Worm (Caenorhabditis elegans): Measurements from ENCODE around the gene B0001.2.

Gene B0001.2

ce11 chrIV:12111477-12111876 lies 39.3 kb downstream of the B0001.2 start, which contains the start of gene dlc-2:
Gene dlc-2 (minus strand): TSS chrIV:12111577.
- no peak for TF ChIP-seq pqm-1 (tag; optimal IDR thresholded peaks at IDR 0.05)
- no peak for TF ChIP-seq nfya-1 (tag; optimal IDR thresholded peaks at IDR 0.05; ENCODE audit: insufficient read depth)
- no peak for TF ChIP-seq nhr-67 (tag; optimal IDR thresholded peaks at IDR 0.05)
- no peak for TF ChIP-seq pha-4 (tag; optimal IDR thresholded peaks at IDR 0.05)
- no peak for TF ChIP-seq tbx-2 (tag; optimal IDR thresholded peaks at IDR 0.05)

DNA sequence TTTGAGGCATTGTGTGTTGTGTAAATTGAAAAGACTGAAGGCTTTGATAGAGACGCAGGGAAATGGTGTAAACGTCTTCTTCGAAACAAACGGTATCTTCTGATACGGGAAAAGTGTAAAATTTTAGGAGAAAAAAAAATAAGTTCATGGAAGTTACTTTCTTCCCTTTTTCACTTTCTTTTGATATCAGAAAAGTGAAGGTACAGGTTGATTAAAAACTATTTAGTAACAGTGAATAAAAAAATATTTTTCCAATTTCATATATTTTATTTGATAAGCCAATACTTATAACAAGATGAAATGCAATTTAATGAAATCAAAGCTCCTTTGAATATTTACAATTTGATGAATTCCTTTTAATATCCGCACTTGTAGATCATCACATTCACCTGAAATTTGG lies 40.4 kb downstream of the B0001.2 start, which contains the start of gene col-129:
Gene col-129, minus strand, starts transcription at position 101 of the 400 bp plus-strand sequence.
- no peak for TF ChIP-seq pha-4 (tag; optimal IDR thresholded peaks at IDR 0.05)
- no peak for TF ChIP-seq ztf-11 (tag; optimal IDR thresholded peaks at IDR 0.05)
- TF ChIP-seq elt-3 (tag; optimal IDR thresholded peaks at IDR 0.05) = no peak
- TF ChIP-seq ZK546.5 (tag; optimal IDR thresholded peaks at IDR 0.05) = no peak
- TF ChIP-seq snpc-4 (tag; optimal IDR thresholded peaks at IDR 0.05) = no peak
- TF ChIP-seq nfya-1 (tag; optimal IDR thresholded peaks at IDR 0.05; ENCODE audit: insufficient read depth) = no peak
- TF ChIP-seq ceh-28 (tag; optimal IDR thresholded peaks at IDR 0.05) = no peak

- TF ChIP-seq ceh-82 (tag; optimal IDR thresholded peaks at IDR 0.05) (no peak), nhr-43 (tag; optimal IDR thresholded peaks at IDR 0.05; ENCODE audit: poor library complexity, severe bottlenecking) (no peak), nfya-1 (tag; optimal IDR thresholded peaks at IDR 0.05; ENCODE audit: insufficient read depth) (no peak), fkh-2 (tag; optimal IDR thresholded peaks at IDR 0.05) (no peak), nhr-23 (tag; optimal IDR thresholded peaks at IDR 0.05) (no peak), pha-4 (tag; optimal IDR thresholded peaks at IDR 0.05) (no peak), lin-15B (tag; optimal IDR thresholded peaks at IDR 0.05) (no peak), ztf-4 (tag; optimal IDR thresholded peaks at IDR 0.05) (no peak), R02D3.7 (tag; optimal IDR thresholded peaks at IDR 0.05) (no peak), nhr-11 (tag; optimal IDR thresholded peaks at IDR 0.05) (no peak), sea-2 (GFP tag; optimal IDR thresholded peaks at IDR 0.05) (no peak), ama-1 (optimal IDR thresholded peaks at IDR 0.05) (no peak), skn-1 (tag; optimal IDR thresholded peaks at IDR 0.05) (no peak), ztf-11 (tag; optimal IDR thresholded peaks at IDR 0.05) (no peak), mdl-1 (tag; optimal IDR thresholded peaks at IDR 0.05) (no peak), fkh-10 (GFP tag; optimal IDR thresholded peaks at IDR 0.05) (no peak), ceh-9 (tag; optimal IDR thresholded peaks at IDR 0.05) (no peak)
Observed at ce11 chrIV:12109743-12110142, 41.0 kb downstream of the B0001.2 start.

- no peak for TF ChIP-seq ceh-9 (tag; optimal IDR thresholded peaks at IDR 0.05)
- no peak for TF ChIP-seq ama-1 (optimal IDR thresholded peaks at IDR 0.05)
- no peak for TF ChIP-seq ztf-4 (tag; optimal IDR thresholded peaks at IDR 0.05)
- TF ChIP-seq lin-15B (tag; optimal IDR thresholded peaks at IDR 0.05) = no peak
- no peak for TF ChIP-seq eor-1 (tag; optimal IDR thresholded peaks at IDR 0.05)
- no peak for TF ChIP-seq unc-39 (tag; optimal IDR thresholded peaks at IDR 0.05)
- TF ChIP-seq jun-1 (tag; optimal IDR thresholded peaks at IDR 0.05) = no peak
- TF ChIP-seq fkh-2 (tag; optimal IDR thresholded peaks at IDR 0.05) = no peak
- TF ChIP-seq elt-2 (tag; optimal IDR thresholded peaks at IDR 0.05) = no peak
- TF ChIP-seq mml-1 (tag; optimal IDR thresholded peaks at IDR 0.05) = no peak
- TF ChIP-seq nhr-76 (tag; optimal IDR thresholded peaks at IDR 0.05) = no peak
- TF ChIP-seq fkh-10 (GFP tag; optimal IDR thresholded peaks at IDR 0.05) = no peak
Observed at ce11 chrIV:12108984-12109657, 41.7 kb downstream of the B0001.2 start.

ce11 chrIV:12105558-12105957 lies 45.2 kb downstream of the B0001.2 start, which contains the start of gene M18.3:
Gene M18.3 (plus strand): TSS chrIV:12105858.
- no peak for TF ChIP-seq nhr-28 (tag; optimal IDR thresholded peaks at IDR 0.05)
- no peak for TF ChIP-seq aly-2 (tag; optimal IDR thresholded peaks at IDR 0.05)
- no peak for TF ChIP-seq zag-1 (tag; optimal IDR thresholded peaks at IDR 0.05)
- no peak for TF ChIP-seq elt-1 (tag; optimal IDR thresholded peaks at IDR 0.05)
- TF ChIP-seq lin-15B (tag; optimal IDR thresholded peaks at IDR 0.05) = no peak
- no peak for TF ChIP-seq fos-1 (tag; optimal IDR thresholded peaks at IDR 0.05)
- TF ChIP-seq elt-3 (tag; optimal IDR thresholded peaks at IDR 0.05) = no peak
- TF ChIP-seq tbx-2 (tag; optimal IDR thresholded peaks at IDR 0.05) = no peak
- TF ChIP-seq nhr-77 (tag; optimal IDR thresholded peaks at IDR 0.05) = no peak
- no peak for TF ChIP-seq hmg-11 (tag; optimal IDR thresholded peaks at IDR 0.05)
- TF ChIP-seq nhr-67 (tag; optimal IDR thresholded peaks at IDR 0.05) = no peak
- TF ChIP-seq R02D3.7 (tag; optimal IDR thresholded peaks at IDR 0.05) = no peak
- TF ChIP-seq egl-5 (tag; optimal IDR thresholded peaks at IDR 0.05) = no peak
- TF ChIP-seq unc-39 (tag; optimal IDR thresholded peaks at IDR 0.05) = no peak
- TF ChIP-seq ceh-82 (tag; optimal IDR thresholded peaks at IDR 0.05) = no peak
- no peak for TF ChIP-seq eor-1 (tag; optimal IDR thresholded peaks at IDR 0.05)
- no peak for TF ChIP-seq unc-62 (GFP tag; optimal IDR thresholded peaks at IDR 0.05)
- no peak for TF ChIP-seq ceh-16 (tag; optimal IDR thresholded peaks at IDR 0.05)

All from whole organism, L3 larva.